Fruit fly (Drosophila melanogaster) whole organism, embryonic: ENCODE results near the gene Psn.

ENCODE experiments used
- Abd-B ChIP-seq: fragments of 200-800 bp; sonication (Bioruptor generic); optimal IDR thresholded peaks from 2 replicates; lab custom pipeline; 2018; ENCODE audit warnings: missing biosample characterization, mild to moderate bottlenecking, missing genetic modification characterization, moderate library complexity
- Atf3 ChIP-seq: fragments of 200-800 bp; sonication (Bioruptor generic); optimal IDR thresholded peaks from 3 replicates; lab custom pipeline; 2016; ENCODE audit warnings: missing biosample characterization, missing genetic modification characterization
- Bgb ChIP-seq: fragments of 200-800 bp; sonication (Bioruptor generic); IDR thresholded peaks from 2 replicates; pipeline ENCODE4 v1.3.6; 2022; ENCODE audit warnings: missing biosample characterization, missing genetic modification characterization; ENCODE audit not compliant: partially characterized antibody
- CG11560 ChIP-seq: fragments of 200-800 bp; sonication (Bioruptor generic); IDR thresholded peaks from 3 replicates; pipeline ENCODE4 v1.3.6; 2022; ENCODE audit warnings: missing biosample characterization, missing genetic modification characterization
- CG12942 ChIP-seq: fragments of 200-800 bp; sonication (Bioruptor generic); optimal IDR thresholded peaks from 3 replicates; lab custom pipeline; 2016; ENCODE audit warnings: missing biosample characterization, missing genetic modification characterization
- CG14441 ChIP-seq: fragments of 200-800 bp; sonication (Bioruptor generic); IDR thresholded peaks from 2 replicates; pipeline ENCODE4 v1.3.6; 2022; ENCODE audit warnings: missing biosample characterization, missing genetic modification characterization
- CG18011 ChIP-seq: fragments of 200-800 bp; sonication (Bioruptor generic); optimal IDR thresholded peaks from 2 replicates; lab custom pipeline; 2017; ENCODE audit warnings: missing biosample characterization, missing genetic modification characterization, mild to moderate bottlenecking, moderate library complexity, missing genotype
- CG34224 ChIP-seq: fragments of 200-800 bp; sonication (Bioruptor generic); IDR thresholded peaks from 3 replicates; pipeline ENCODE4 v1.3.6; 2022; ENCODE audit warnings: missing biosample characterization, missing genetic modification characterization; ENCODE audit not compliant: partially characterized antibody
- CG34422 ChIP-seq: fragments of 200-800 bp; sonication (Bioruptor generic); IDR thresholded peaks from 3 replicates; pipeline ENCODE4 v1.3.6; 2022; ENCODE audit warnings: missing biosample characterization, missing genetic modification characterization
- CG6175 ChIP-seq: fragments of 200-800 bp; sonication (Bioruptor generic); IDR thresholded peaks from 3 replicates; pipeline ENCODE4 v1.3.6; 2022; ENCODE audit warnings: missing biosample characterization, missing genetic modification characterization
- CG6254 ChIP-seq: fragments of 200-800 bp; sonication (Bioruptor generic); optimal IDR thresholded peaks from 3 replicates; lab custom pipeline; 2017; ENCODE audit warnings: mild to moderate bottlenecking, missing biosample characterization, missing genetic modification reagents, missing genetic modification characterization
- CG6683 ChIP-seq: fragments of 200-800 bp; sonication (Bioruptor generic); optimal IDR thresholded peaks from 2 replicates; lab custom pipeline; 2017; ENCODE audit warnings: missing biosample characterization, mild to moderate bottlenecking, missing genetic modification characterization, missing genetic modification reagents
- CG6791 ChIP-seq: fragments of 200-800 bp; sonication (Bioruptor generic); IDR thresholded peaks from 3 replicates; pipeline ENCODE4 v1.3.6; 2022; ENCODE audit warnings: missing biosample characterization, missing genetic modification characterization; ENCODE audit not compliant: partially characterized antibody
- CG8388 ChIP-seq: fragments of 200-800 bp; sonication (Bioruptor generic); optimal IDR thresholded peaks from 2 replicates; lab custom pipeline; 2019; ENCODE audit warnings: missing biosample characterization, mild to moderate bottlenecking, missing genetic modification characterization, moderate library complexity
- Drgx ChIP-seq: fragments of 200-800 bp; sonication (Bioruptor generic); IDR thresholded peaks from 2 replicates; pipeline ENCODE4 v1.3.6; 2022; ENCODE audit warnings: missing biosample characterization, missing genetic modification characterization
- E2f2 ChIP-seq: fragments of 200-800 bp; sonication (Bioruptor generic); IDR thresholded peaks from 2 replicates; pipeline ENCODE4 v1.3.6; 2022; ENCODE audit warnings: missing biosample characterization, missing genetic modification characterization
- Elba2 ChIP-seq: fragments of 200-800 bp; sonication (Bioruptor generic); optimal IDR thresholded peaks from 3 replicates; lab custom pipeline; 2016; ENCODE audit warnings: missing biosample characterization, missing genetic modification characterization
- Lhr ChIP-seq: fragments of 200-800 bp; sonication (Bioruptor generic); optimal IDR thresholded peaks from 3 replicates; lab custom pipeline; 2017; ENCODE audit warnings: mild to moderate bottlenecking, missing biosample characterization, missing genetic modification reagents, missing genetic modification characterization
- Med ChIP-seq: fragments of 200-800 bp; sonication (Bioruptor generic); peaks from one replicate; lab custom pipeline; 2016; ENCODE audit warnings: missing biosample characterization, missing genetic modification characterization, mild to moderate bottlenecking, inconsistent platforms, moderate library complexity
- Meics ChIP-seq: fragments of 200-800 bp; sonication (Bioruptor generic); optimal IDR thresholded peaks from 2 replicates; lab custom pipeline; 2017; ENCODE audit warnings: missing biosample characterization, mild to moderate bottlenecking, missing genetic modification characterization
- NFAT ChIP-seq: fragments of 200-800 bp; sonication (Bioruptor generic); IDR thresholded peaks from 2 replicates; pipeline ENCODE4 v1.3.6; 2022; ENCODE audit warnings: missing biosample characterization, missing genetic modification characterization
- Neu2 ChIP-seq: fragments of 200-800 bp; sonication (Bioruptor generic); optimal IDR thresholded peaks from 3 replicates; lab custom pipeline; 2016; ENCODE audit warnings: missing biosample characterization, missing genetic modification characterization, borderline replicate concordance
- Nf-YA ChIP-seq: fragments of 200-800 bp; sonication (Bioruptor generic); IDR thresholded peaks from 2 replicates; pipeline ENCODE4 v1.3.6; 2022; ENCODE audit warnings: missing biosample characterization, missing genetic modification characterization
- Six4 ChIP-seq: fragments of 200-800 bp; sonication (Bioruptor generic); optimal IDR thresholded peaks from 2 replicates; lab custom pipeline; 2016; ENCODE audit warnings: missing biosample characterization, missing genetic modification characterization
- Trl ChIP-seq, 3 experiments: fragments of >200 bp in 2 of 3; fragments of 200-800 bp in 1 of 3; sonication (Bioruptor generic) in 1 of 3; optimal IDR thresholded peaks; 2 replicates in 1 of 3; 3 replicates in 2 of 3; lab custom pipeline; 2016 to 2017; ENCODE audit warnings: missing biosample characterization in 1 of 3, missing genetic modification characterization in 1 of 3
- al ChIP-seq: fragments of 200-800 bp; sonication (Bioruptor generic); IDR thresholded peaks from 2 replicates; pipeline ENCODE4 v1.3.6; 2022; ENCODE audit warnings: missing biosample characterization, missing genetic modification characterization
- ase ChIP-seq: fragments of 200-800 bp; sonication (Bioruptor generic); IDR thresholded peaks from 3 replicates; pipeline ENCODE4 v1.3.6; 2022; ENCODE audit warnings: missing biosample characterization, missing genetic modification characterization
- cg ChIP-seq: fragments of 200-800 bp; sonication (Bioruptor generic); optimal IDR thresholded peaks from 3 replicates; lab custom pipeline; 2019; ENCODE audit warnings: missing biosample characterization, mild to moderate bottlenecking, missing genetic modification characterization, moderate library complexity
- chinmo ChIP-seq: fragments of 200-800 bp; sonication (Bioruptor generic); IDR thresholded peaks from 4 replicates; pipeline ENCODE4 v1.3.6; 2022; ENCODE audit warnings: missing biosample characterization, missing genetic modification characterization; ENCODE audit not compliant: partially characterized antibody
- chm ChIP-seq: fragments of 200-800 bp; sonication (Bioruptor generic); IDR thresholded peaks from 2 replicates; pipeline ENCODE4 v1.3.6; 2022; ENCODE audit warnings: missing biosample characterization, missing genetic modification characterization
- crol ChIP-seq: fragments of 200-800 bp; sonication (Bioruptor generic); IDR thresholded peaks from 2 replicates; pipeline ENCODE4 v1.3.6; 2022; ENCODE audit warnings: missing biosample characterization, missing genetic modification characterization
- dan ChIP-seq: fragments of 200-800 bp; sonication (Bioruptor generic); IDR thresholded peaks from 2 replicates; pipeline ENCODE4 v1.3.6; 2022; ENCODE audit warnings: missing biosample characterization, missing genetic modification characterization
- dmrt99B ChIP-seq: fragments of 200-800 bp; sonication (Bioruptor generic); optimal IDR thresholded peaks from 2 replicates; lab custom pipeline; 2018; ENCODE audit warnings: missing biosample characterization, mild to moderate bottlenecking, missing genetic modification characterization, moderate library complexity
- gem ChIP-seq: fragments of 200-800 bp; sonication (Bioruptor generic); optimal IDR thresholded peaks from 2 replicates; lab custom pipeline; 2019; ENCODE audit warnings: missing biosample characterization, mild to moderate bottlenecking, missing genetic modification characterization, moderate library complexity
- hbn ChIP-seq: fragments of 200-800 bp; sonication (Bioruptor generic); IDR thresholded peaks from 2 replicates; pipeline ENCODE4 v1.3.6; 2022; ENCODE audit warnings: missing biosample characterization, missing genetic modification characterization; ENCODE audit not compliant: partially characterized antibody
- lov ChIP-seq, 2 experiments: fragments of 200-800 bp in 1 of 2; fragments of >200 bp in 1 of 2; sonication (Bioruptor generic) in 1 of 2; IDR thresholded peaks in 1 of 2; optimal IDR thresholded peaks in 1 of 2; 2 replicates in 1 of 2; 3 replicates in 1 of 2; pipeline versions ENCODE4 v1.3.6 to Lab custom; 2017 to 2022; ENCODE audit warnings: missing biosample characterization in 1 of 2, missing genetic modification characterization in 1 of 2
- nau ChIP-seq: fragments of 200-800 bp; sonication (Bioruptor generic); optimal IDR thresholded peaks from 3 replicates; lab custom pipeline; 2017; ENCODE audit warnings: missing biosample characterization, mild to moderate bottlenecking, missing genetic modification characterization, missing genetic modification reagents
- onecut ChIP-seq: fragments of 200-800 bp; sonication (Bioruptor generic); IDR thresholded peaks from 2 replicates; pipeline ENCODE4 v1.3.6; 2022; ENCODE audit warnings: missing biosample characterization, missing genetic modification characterization
- pros ChIP-seq: fragments of 200-800 bp; sonication (Bioruptor generic); optimal IDR thresholded peaks from 3 replicates; lab custom pipeline; 2019; ENCODE audit warnings: missing biosample characterization, mild to moderate bottlenecking, missing genetic modification characterization, moderate library complexity
- rib ChIP-seq: fragments of 200-800 bp; sonication (Bioruptor generic); IDR thresholded peaks from 2 replicates; pipeline ENCODE4 v1.3.6; 2022; ENCODE audit warnings: missing biosample characterization, missing genetic modification characterization
- sna ChIP-seq: fragments of 200-800 bp; sonication (Bioruptor generic); IDR thresholded peaks from 2 replicates; pipeline ENCODE4 v1.3.6; 2022; ENCODE audit warnings: missing biosample characterization, missing genetic modification characterization; ENCODE audit not compliant: partially characterized antibody
- sr ChIP-seq: fragments of 200-800 bp; sonication (Bioruptor generic); IDR thresholded peaks from 3 replicates; pipeline ENCODE4 v1.3.6; 2022; ENCODE audit warnings: missing biosample characterization, missing genetic modification characterization
- stc ChIP-seq: fragments of 200-800 bp; sonication (Bioruptor generic); IDR thresholded peaks from 2 replicates; pipeline ENCODE4 v1.3.6; 2022; ENCODE audit warnings: missing biosample characterization, missing genetic modification characterization
- tin ChIP-seq: fragments of 200-800 bp; sonication (Bioruptor generic); optimal IDR thresholded peaks from 3 replicates; lab custom pipeline; 2016; ENCODE audit warnings: missing biosample characterization, missing genetic modification characterization
- tio ChIP-seq: fragments of 200-800 bp; sonication (Bioruptor generic); optimal IDR thresholded peaks from 2 replicates; lab custom pipeline; 2017; ENCODE audit warnings: missing biosample characterization, missing genetic modification characterization, inconsistent platforms
- unc-4 ChIP-seq: fragments of 200-800 bp; sonication (Bioruptor generic); IDR thresholded peaks from 2 replicates; pipeline ENCODE4 v1.3.6; 2022; ENCODE audit warnings: missing biosample characterization, missing genetic modification characterization; ENCODE audit not compliant: partially characterized antibody
- z ChIP-seq: fragments of 200-800 bp; sonication (Bioruptor generic); IDR thresholded peaks from 3 replicates; pipeline ENCODE4 v1.3.6; 2022; ENCODE audit warnings: missing biosample characterization, missing genetic modification characterization
- zen2 ChIP-seq: fragments of 200-800 bp; sonication (Bioruptor generic); IDR thresholded peaks from 3 replicates; pipeline ENCODE4 v1.3.6; 2022; ENCODE audit warnings: missing biosample characterization, missing genetic modification characterization; ENCODE audit not compliant: partially characterized antibody

The Psn gene

DNA sequence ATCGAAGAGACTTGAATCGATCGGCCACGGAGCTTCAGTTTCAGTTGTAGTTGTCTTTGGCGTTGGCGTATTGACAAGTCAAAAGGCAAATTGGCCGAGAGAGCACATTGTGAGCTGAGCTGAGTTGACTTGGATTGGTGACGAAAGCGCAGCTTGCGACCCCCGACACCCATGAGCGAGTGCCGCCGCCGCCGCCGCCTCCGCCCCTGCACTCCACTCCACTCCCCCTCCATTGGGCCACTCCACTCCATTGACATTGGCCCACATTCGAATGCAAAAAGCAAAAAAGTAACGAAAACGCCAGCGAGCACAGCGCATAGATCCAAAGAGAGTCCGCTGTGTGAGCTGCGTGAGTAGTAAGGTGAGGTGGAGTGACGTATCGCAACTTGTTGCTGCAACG is 34.5 kb upstream of the Psn start:
- peak; percentile 17 for TF ChIP-seq pros (GFP tag; lab: Kevin White, UChicago)
- TF ChIP-seq Med (GFP tag; lab: Kevin White, UChicago), result peak; percentile 48
- TF ChIP-seq hbn (GFP tag; lab: Robert Waterston, UW), result 0 out of 2 replicates have a peak, but pooled peaks have one; percentile 29
- TF ChIP-seq zen2 (GFP tag; lab: Robert Waterston, UW), result peak; percentile 50; the same call in 1 of the 3 replicates
- peak; percentile 21; the same call in 1 of the 2 replicates for TF ChIP-seq Nf-YA (GFP tag; lab: Robert Waterston, UW)
- TF ChIP-seq CG12942, result no peak
- TF ChIP-seq Abd-B (GFP tag; lab: Kevin White, UChicago), result no peak
- no peak for TF ChIP-seq tin (GFP tag; lab: Kevin White, UChicago)
- TF ChIP-seq stc, result peak; percentile 15; the same call in 1 of the 2 replicates
- no peak for TF ChIP-seq Neu2 (GFP tag; lab: Kevin White, UChicago)
- no peak for TF ChIP-seq nau (GFP tag; lab: Kevin White, UChicago)
- TF ChIP-seq z (GFP tag; lab: Robert Waterston, UW), result peak; percentile 54; the same call in 1 of the 3 replicates
- peak; percentile 2 for TF ChIP-seq cg
- no peak for TF ChIP-seq Drgx
- no peak for TF ChIP-seq gem (tag; lab: Kevin White, UChicago)
- TF ChIP-seq sr (GFP tag; lab: Robert Waterston, UW), result peak; percentile 80
- no peak for TF ChIP-seq al (GFP tag; lab: Robert Waterston, UW)
- no peak for TF ChIP-seq CG6683 (GFP tag; lab: Kevin White, UChicago)
- TF ChIP-seq CG6175, result peak; percentile 64; the same call in 1 of the 3 replicates
- TF ChIP-seq lov (optimal IDR thresholded peaks at IDR 0.05; lab: Kevin White, UChicago), result no peak
- TF ChIP-seq lov (GFP tag; IDR thresholded peaks at IDR 0.05; lab: Robert Waterston, UW), result no peak
- no peak for TF ChIP-seq NFAT (GFP tag; lab: Robert Waterston, UW)
- TF ChIP-seq CG6791 (GFP tag; lab: Robert Waterston, UW), result no peak
- no peak for TF ChIP-seq CG14441 (GFP tag; lab: Robert Waterston, UW)
- peak in 1 of 2 experiments; percentile 18 for TF ChIP-seq Trl (optimal IDR thresholded peaks at IDR 0.05; lab: Kevin White, UChicago)
- no peak for TF ChIP-seq Trl (GFP tag; optimal IDR thresholded peaks at IDR 0.05; lab: Kevin White, UChicago)
- peak; percentile 35; the same call in 1 of the 2 replicates for TF ChIP-seq unc-4
- TF ChIP-seq E2f2 (GFP tag; lab: Robert Waterston, UW), result no peak
- TF ChIP-seq Lhr (GFP tag; lab: Kevin White, UChicago), result no peak
- no peak for TF ChIP-seq dmrt99B
- TF ChIP-seq CG34224, result 0 out of 3 replicates have a peak, but pooled peaks have one; percentile 30
- TF ChIP-seq CG11560 (tag; lab: Robert Waterston, UW), result no peak
- no peak for TF ChIP-seq CG18011 (GFP tag; lab: Kevin White, UChicago)
- peak; percentile 58; the same call in 1 of the 2 replicates for TF ChIP-seq rib (GFP tag; lab: Robert Waterston, UW)
- TF ChIP-seq Six4 (GFP tag; lab: Kevin White, UChicago), result no peak
- TF ChIP-seq CG34422, result 0 out of 3 replicates have a peak, but pooled peaks have one; percentile 26
- no peak for TF ChIP-seq dan (GFP tag; lab: Robert Waterston, UW)
- TF ChIP-seq Meics (GFP tag; lab: Kevin White, UChicago), result peak; percentile 54
- no peak for TF ChIP-seq Atf3 (GFP tag; lab: Kevin White, UChicago)
- TF ChIP-seq chm (GFP tag; lab: Robert Waterston, UW), result peak; percentile 31; the same call in 1 of the 2 replicates
- TF ChIP-seq Elba2, result no peak
- TF ChIP-seq ase, result 0 out of 3 replicates have a peak, but pooled peaks have one; percentile 4
- TF ChIP-seq CG6254 (GFP tag; lab: Kevin White, UChicago), result no peak
- TF ChIP-seq crol (GFP tag; lab: Robert Waterston, UW), result peak; percentile 90
- TF ChIP-seq chinmo (GFP tag; lab: Robert Waterston, UW), result peak; percentile 94; the same call in 2 of the 4 replicates
- TF ChIP-seq onecut (GFP tag; lab: Robert Waterston, UW), result peak; percentile 24
- no peak for TF ChIP-seq tio
- TF ChIP-seq sna (GFP tag; lab: Robert Waterston, UW), result 0 out of 2 replicates have a peak, but pooled peaks have one; percentile 37
- no peak for TF ChIP-seq Bgb (GFP tag; lab: Robert Waterston, UW)
- TF ChIP-seq CG8388, result no peak
